Fruit fly (Drosophila melanogaster) whole organism, embryonic: ENCODE results near the gene Rcd-1r.

ENCODE experiments used
- lola ChIP-seq, 3 experiments: fragments of >200 bp in 2 of 3; fragments of 200-800 bp in 1 of 3; sonication (Bioruptor generic) in 1 of 3; optimal IDR thresholded peaks; 2 replicates each; lab custom pipeline; 2017 to 2019; ENCODE audit warnings: missing biosample characterization in 3 of 3, missing genetic modification characterization in 3 of 3, mild to moderate bottlenecking in 1 of 3, moderate library complexity in 1 of 3
- psq ChIP-seq: fragments of 200-800 bp; sonication (Bioruptor generic); optimal IDR thresholded peaks from 2 replicates; lab custom pipeline; 2017; ENCODE audit warnings: missing biosample characterization, missing genetic modification characterization

DNA sequence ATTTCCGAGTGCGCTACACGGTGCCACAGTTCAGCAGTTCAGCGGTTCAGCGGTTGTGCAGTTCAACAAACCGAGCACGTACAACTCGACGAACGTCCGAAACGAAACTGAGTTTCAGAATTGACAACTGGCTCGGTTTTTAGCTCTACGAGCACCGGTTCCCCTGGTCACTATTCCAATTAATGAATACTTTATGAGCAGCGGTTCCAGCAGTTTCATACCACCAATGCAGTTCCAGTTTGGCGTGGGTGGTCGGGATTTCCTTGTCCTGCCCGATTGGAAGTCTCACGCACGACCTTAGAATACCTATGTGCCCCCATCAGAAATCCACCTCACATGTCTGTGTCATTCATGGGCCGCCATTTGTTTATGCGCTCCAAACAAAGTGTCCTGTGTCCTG, 38.5 kb downstream of the Rcd-1r start, which contains the start of gene CG9541:
- TF ChIP-seq psq (GFP tag; lab: Kevin White, UChicago) (no peak), lola (GFP tag; optimal IDR thresholded peaks at IDR 0.05; lab: Kevin White, UChicago) (no peak)
